Worm (Caenorhabditis elegans): Measurements from ENCODE around the gene C07E3.8.
A peak's percentile ranks its signal among the peaks of the same experiment; 100 is the strongest.

The C07E3.8 gene

ce11 chrII:10302646-10303045 lies 49.4 kb upstream of the C07E3.8 start, which contains the start of gene clpp-1 (continued):
- TF ChIP-seq F26F4.8 (GFP tag; conservative IDR thresholded peaks at IDR 0.05) (no peak), dmd-6 (GFP tag; IDR thresholded peaks at IDR 0.05) (no peak)

DNA sequence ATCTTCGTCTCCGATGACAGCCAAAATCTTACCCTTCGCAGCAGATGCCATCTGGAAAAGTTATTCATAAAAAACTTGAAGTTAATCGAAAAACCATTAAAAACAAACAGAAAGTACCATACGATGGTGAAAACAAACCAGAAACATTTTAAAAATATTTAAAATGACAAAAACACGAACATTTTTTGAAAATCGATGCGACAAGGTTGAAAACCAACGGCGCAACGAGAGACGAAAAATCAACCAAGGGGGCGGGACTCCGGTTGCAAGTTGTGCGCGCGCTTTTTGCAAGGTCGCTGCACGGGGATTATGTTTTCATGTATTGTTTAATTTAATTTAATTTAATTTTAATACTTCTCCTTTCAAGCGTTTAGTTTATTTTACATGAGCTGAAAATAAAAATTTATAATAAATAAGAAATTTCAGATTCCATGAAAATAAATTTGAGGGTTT lies 48.4 kb upstream of the C07E3.8 start, which contains the start of gene vha-9:
TSS of gene vha-9 (minus strand) at position 51 of the 453 bp plus-strand sequence.
- 0 out of 2 replicates have a peak, but pooled peaks have one; percentile 26 for TF ChIP-seq T26A8.4 (GFP tag; IDR thresholded peaks at IDR 0.05)
- no peak for TF ChIP-seq zip-2 (tag; optimal IDR thresholded peaks at IDR 0.05)
- TF ChIP-seq daf-16 (GFP tag; optimal IDR thresholded peaks at IDR 0.05): no peak
- TF ChIP-seq daf-16 (tag; optimal IDR thresholded peaks at IDR 0.05): peak; percentile 56
- TF ChIP-seq hmg-1.1 (GFP tag; IDR thresholded peaks at IDR 0.05): peak; percentile 10; the same call in 1 of the 2 replicates
- peak; percentile 70; the same call in 1 of the 2 replicates for TF ChIP-seq daf-19 (GFP tag; conservative IDR thresholded peaks at IDR 0.05)
- TF ChIP-seq dmd-6 (GFP tag; IDR thresholded peaks at IDR 0.05): peak; percentile 31; the same call in 1 of the 2 replicates
- peak in 1 of 2 experiments; percentile 37 for TF ChIP-seq lsy-2 (tag; optimal IDR thresholded peaks at IDR 0.05)
- peak in 1 of 2 experiments; percentile 15 for TF ChIP-seq unc-62 (GFP tag; optimal IDR thresholded peaks at IDR 0.05 in 1 of 2)
- no peak for TF ChIP-seq unc-62 (tag; optimal IDR thresholded peaks at IDR 0.05)
- no peak for TF ChIP-seq ceh-82 (tag; optimal IDR thresholded peaks at IDR 0.05)
- TF ChIP-seq nhr-77 (tag; optimal IDR thresholded peaks at IDR 0.05): peak; percentile 53
- peak; percentile 51 for TF ChIP-seq rbr-2 (tag; optimal IDR thresholded peaks at IDR 0.05)
- peak; percentile 75 for TF ChIP-seq dve-1 (tag; optimal IDR thresholded peaks at IDR 0.05; ENCODE audit: insufficient read depth)
- peak in 1 of 2 experiments; percentile 54 for TF ChIP-seq hif-1 (tag; optimal IDR thresholded peaks at IDR 0.05)
- TF ChIP-seq zfp-2 (tag; optimal IDR thresholded peaks at IDR 0.05): no peak
- TF ChIP-seq saeg-2 (GFP tag; IDR thresholded peaks at IDR 0.05): no peak
- 0 out of 2 replicates have a peak, but pooled peaks have one; percentile 35 for TF ChIP-seq arid-1 (GFP tag; conservative IDR thresholded peaks at IDR 0.05)
- peak in 1 of 2 experiments; percentile 2 for TF ChIP-seq mdl-1 (tag; optimal IDR thresholded peaks at IDR 0.05)
- peak; percentile 63 for TF ChIP-seq ama-1 (optimal IDR thresholded peaks at IDR 0.05)
- TF ChIP-seq vab-7 (GFP tag; IDR thresholded peaks at IDR 0.05): no peak
- TF ChIP-seq dpl-1 (GFP tag; optimal IDR thresholded peaks at IDR 0.05): peak; percentile 78
- TF ChIP-seq T20F7.1 (GFP tag; optimal IDR thresholded peaks at IDR 0.05): peak; percentile 38
- peak; percentile 89 for TF ChIP-seq mes-2 (tag; optimal IDR thresholded peaks at IDR 0.05; ENCODE audit: poor library complexity, severe bottlenecking)
- peak; percentile 41 for TF ChIP-seq pqm-1 (tag; optimal IDR thresholded peaks at IDR 0.05)
- TF ChIP-seq lin-13 (GFP tag; optimal IDR thresholded peaks at IDR 0.05): peak; percentile 59
- TF ChIP-seq hlh-30 (tag; optimal IDR thresholded peaks at IDR 0.05; ENCODE audit: insufficient read depth): peak; percentile 64
- TF ChIP-seq lin-38 (GFP tag; IDR thresholded peaks at IDR 0.05): peak; percentile 65
- 0 out of 2 replicates have a peak, but pooled peaks have one; percentile 46 for TF ChIP-seq pha-4 (GFP tag; IDR thresholded peaks at IDR 0.05)
- no peak for TF ChIP-seq pha-4 (tag; optimal IDR thresholded peaks at IDR 0.05)
- TF ChIP-seq lin-39 (tag; optimal IDR thresholded peaks at IDR 0.05): no peak
- no peak for TF ChIP-seq ZK546.5 (tag; optimal IDR thresholded peaks at IDR 0.05)
- TF ChIP-seq zip-11 (GFP tag; IDR thresholded peaks at IDR 0.05): no peak
- peak; percentile 62 for TF ChIP-seq hlh-11 (tag; optimal IDR thresholded peaks at IDR 0.05)
- TF ChIP-seq fkh-10 (GFP tag; optimal IDR thresholded peaks at IDR 0.05): peak; percentile 33
- peak; percentile 62 for TF ChIP-seq nhr-28 (tag; optimal IDR thresholded peaks at IDR 0.05)
- TF ChIP-seq nhr-42 (GFP tag; IDR thresholded peaks at IDR 0.05): peak; percentile 56; the same call in 1 of the 2 replicates

DNA sequence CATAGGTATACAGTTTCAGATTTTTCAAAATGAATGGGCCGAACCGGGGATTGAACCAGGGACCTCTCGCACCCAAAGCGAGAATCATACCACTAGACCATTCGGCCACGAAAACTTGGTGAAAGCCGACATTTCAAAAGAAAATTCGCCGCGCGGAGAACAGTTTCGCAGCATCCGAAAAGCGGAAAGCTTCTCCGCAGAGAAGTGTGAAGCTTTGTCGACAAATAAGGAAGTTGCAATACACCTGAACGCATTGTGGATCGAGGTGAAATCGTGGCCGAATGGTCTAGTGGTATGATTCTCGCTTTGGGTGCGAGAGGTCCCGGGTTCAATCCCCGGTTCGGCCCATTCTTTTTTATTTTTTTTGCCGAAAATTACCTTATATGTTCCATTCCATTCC lies 47.3 kb upstream of the C07E3.8 start:
- peak; percentile 70; the same call in 1 of the 2 replicates for TF ChIP-seq lim-7 (GFP tag; IDR thresholded peaks at IDR 0.05)
- 0 out of 2 replicates have a peak, but pooled peaks have one; percentile 8 for TF ChIP-seq lin-1 (GFP tag; IDR thresholded peaks at IDR 0.05)
- TF ChIP-seq ctbp-1 (GFP tag; IDR thresholded peaks at IDR 0.05): 0 out of 2 replicates have a peak, but pooled peaks have one; percentile 28
- TF ChIP-seq Y48G9A.11 (GFP tag; IDR thresholded peaks at IDR 0.05): 0 out of 2 replicates have a peak, but pooled peaks have one; percentile 22
- peak; percentile 46 for TF ChIP-seq mes-2 (tag; optimal IDR thresholded peaks at IDR 0.05; ENCODE audit: poor library complexity, severe bottlenecking)
- peak; percentile 64; the same call in 1 of the 2 replicates for TF ChIP-seq F26F4.8 (GFP tag; conservative IDR thresholded peaks at IDR 0.05)
- TF ChIP-seq egl-43 (GFP tag; IDR thresholded peaks at IDR 0.05): peak; percentile 88
- peak; percentile 51 for TF ChIP-seq aha-1 (tag)
- peak; percentile 73 for TF ChIP-seq arid-1 (GFP tag; conservative IDR thresholded peaks at IDR 0.05)
- peak; percentile 18; the same call in 1 of the 2 replicates for TF ChIP-seq saeg-2 (GFP tag; IDR thresholded peaks at IDR 0.05)
- 0 out of 2 replicates have a peak, but pooled peaks have one; percentile 9 for TF ChIP-seq tra-1 (GFP tag; IDR thresholded peaks at IDR 0.05)
- TF ChIP-seq vab-7 (GFP tag; IDR thresholded peaks at IDR 0.05): peak; percentile 59; the same call in 1 of the 2 replicates
- TF ChIP-seq madf-5 (GFP tag; IDR thresholded peaks at IDR 0.05): 0 out of 4 replicates have a peak, but pooled peaks of 1 of the 2 experiments have one; percentile 40
- TF ChIP-seq php-3 (GFP tag; IDR thresholded peaks at IDR 0.05): 0 out of 2 replicates have a peak, but pooled peaks have one; percentile 40
- peak; percentile 51 for TF ChIP-seq madf-9 (GFP tag; conservative IDR thresholded peaks at IDR 0.05)
